Fruit fly (Drosophila melanogaster) whole organism, embryonic: Measurements from ENCODE around the gene Dap160.

Source experiments
- Ada2b ChIP-seq: fragments of 200-800 bp; sonication (Bioruptor generic); IDR thresholded peaks from 2 replicates; pipeline ENCODE4 v1.3.6; 2022; ENCODE audit warnings: missing biosample characterization, missing genetic modification characterization
- CG10267 ChIP-seq: fragments of 200-800 bp; sonication (Bioruptor generic); optimal IDR thresholded peaks from 2 replicates; lab custom pipeline; 2018; ENCODE audit warnings: missing biosample characterization, mild to moderate bottlenecking, missing genetic modification characterization, moderate library complexity
- CG15514 ChIP-seq: fragments of 200-800 bp; sonication (Bioruptor generic); optimal IDR thresholded peaks from 3 replicates; lab custom pipeline; 2017; ENCODE audit warnings: missing biosample characterization, missing genetic modification characterization, mild to moderate bottlenecking, moderate library complexity, missing genetic modification reagents
- CG17802 ChIP-seq: fragments of 200-800 bp; sonication (Bioruptor generic); optimal IDR thresholded peaks from 2 replicates; lab custom pipeline; 2018; ENCODE audit warnings: missing biosample characterization, mild to moderate bottlenecking, missing genetic modification characterization, moderate library complexity
- CG2199 ChIP-seq: fragments of 200-800 bp; sonication (Bioruptor generic); IDR thresholded peaks from 3 replicates; pipeline ENCODE4 v1.3.6; 2022; ENCODE audit warnings: missing biosample characterization, missing genetic modification characterization
- CG30020 ChIP-seq: fragments of 200-800 bp; optimal IDR thresholded peaks from 2 replicates; lab custom pipeline; 2019; ENCODE audit warnings: missing biosample characterization, mild to moderate bottlenecking, missing genetic modification characterization, moderate library complexity
- CG34224 ChIP-seq: fragments of 200-800 bp; sonication (Bioruptor generic); IDR thresholded peaks from 3 replicates; pipeline ENCODE4 v1.3.6; 2022; ENCODE audit warnings: missing biosample characterization, missing genetic modification characterization; ENCODE audit not compliant: partially characterized antibody
- CG34376 ChIP-seq: fragments of 200-800 bp; sonication (Bioruptor generic); optimal IDR thresholded peaks from 2 replicates; lab custom pipeline; 2018; ENCODE audit warnings: missing biosample characterization, mild to moderate bottlenecking, missing genetic modification characterization
- CG3847 ChIP-seq: fragments of 200-800 bp; sonication (Bioruptor generic); IDR thresholded peaks from 2 replicates; pipeline ENCODE4 v1.3.6; 2022; ENCODE audit warnings: missing biosample characterization, missing genetic modification characterization
- CG42726 ChIP-seq: fragments of 200-800 bp; sonication (Bioruptor generic); IDR thresholded peaks from 2 replicates; pipeline ENCODE4 v1.3.6; 2022; ENCODE audit warnings: missing biosample characterization, missing genetic modification characterization; ENCODE audit not compliant: partially characterized antibody
- CG4404 ChIP-seq: fragments of 200-800 bp; sonication (Bioruptor generic); IDR thresholded peaks from 2 replicates; pipeline ENCODE4 v1.3.6; 2022; ENCODE audit warnings: missing biosample characterization, missing genetic modification characterization
- CG6683 ChIP-seq: fragments of 200-800 bp; sonication (Bioruptor generic); optimal IDR thresholded peaks from 2 replicates; lab custom pipeline; 2017; ENCODE audit warnings: missing biosample characterization, mild to moderate bottlenecking, missing genetic modification characterization, missing genetic modification reagents
- CG6689 ChIP-seq: fragments of 200-800 bp; sonication (Bioruptor generic); IDR thresholded peaks from 2 replicates; pipeline ENCODE4 v1.3.6; 2022; ENCODE audit warnings: missing biosample characterization, missing genetic modification characterization
- CG7357 ChIP-seq: fragments of 200-800 bp; sonication (Bioruptor generic); IDR thresholded peaks from 3 replicates; pipeline ENCODE4 v1.3.6; 2022; ENCODE audit warnings: missing biosample characterization, missing genetic modification characterization
- CG9797 ChIP-seq: fragments of 200-800 bp; sonication (Bioruptor generic); optimal IDR thresholded peaks from 3 replicates; lab custom pipeline; 2018; ENCODE audit warnings: missing biosample characterization, mild to moderate bottlenecking, missing genetic modification characterization
- CTCF ChIP-seq: fragments of 200-800 bp; sonication (Bioruptor generic); optimal IDR thresholded peaks from 2 replicates; lab custom pipeline; 2017; ENCODE audit warnings: missing biosample characterization, mild to moderate bottlenecking, missing genetic modification characterization, moderate library complexity
- Dfd ChIP-seq, 2 experiments: fragments of >200 bp; optimal IDR thresholded peaks; 2 replicates each; lab custom pipeline; 2017; ENCODE audit warnings: missing biosample characterization in 2 of 2, missing genetic modification characterization in 2 of 2
- Dip2 ChIP-seq: fragments of 200-800 bp; sonication (Bioruptor generic); IDR thresholded peaks from 2 replicates; pipeline ENCODE4 v1.3.6; 2022; ENCODE audit warnings: missing biosample characterization, missing genetic modification characterization
- Doc3 ChIP-seq: fragments of 200-800 bp; sonication (Bioruptor generic); IDR thresholded peaks from 3 replicates; pipeline ENCODE4 v1.3.6; 2022; ENCODE audit warnings: missing biosample characterization, missing genetic modification characterization; ENCODE audit not compliant: partially characterized antibody
- Dref ChIP-seq: fragments of 200-800 bp; sonication (Bioruptor generic); IDR thresholded peaks from 2 replicates; pipeline ENCODE4 v1.3.6; 2022; ENCODE audit warnings: missing biosample characterization, missing genetic modification characterization
- Drgx ChIP-seq: fragments of 200-800 bp; sonication (Bioruptor generic); IDR thresholded peaks from 2 replicates; pipeline ENCODE4 v1.3.6; 2022; ENCODE audit warnings: missing biosample characterization, missing genetic modification characterization
- E2f2 ChIP-seq: fragments of 200-800 bp; sonication (Bioruptor generic); IDR thresholded peaks from 2 replicates; pipeline ENCODE4 v1.3.6; 2022; ENCODE audit warnings: missing biosample characterization, missing genetic modification characterization
- Eip74EF ChIP-seq, 2 experiments: fragments of 200-800 bp in 1 of 2; fragments of >200 bp in 1 of 2; sonication (Bioruptor generic) in 1 of 2; optimal IDR thresholded peaks; 2 replicates each; lab custom pipeline; 2017 to 2019; ENCODE audit warnings: missing biosample characterization in 2 of 2, missing genetic modification characterization in 2 of 2, mild to moderate bottlenecking in 1 of 2, moderate library complexity in 1 of 2
- Ets97D ChIP-seq: fragments of 200-800 bp; sonication (Bioruptor generic); optimal IDR thresholded peaks from 3 replicates; lab custom pipeline; 2016; ENCODE audit warnings: missing biosample characterization, missing genetic modification characterization
- MBD-R2 ChIP-seq: fragments of 200-800 bp; sonication (Bioruptor generic); IDR thresholded peaks from 2 replicates; pipeline ENCODE4 v1.3.6; 2022; ENCODE audit warnings: missing biosample characterization, missing genetic modification characterization
- NK7.1 ChIP-seq: fragments of 200-800 bp; sonication (Bioruptor generic); optimal IDR thresholded peaks from 3 replicates; lab custom pipeline; 2016; ENCODE audit warnings: missing biosample characterization, missing genetic modification characterization
- Nf-YB ChIP-seq: fragments of 200-800 bp; sonication (Bioruptor generic); optimal IDR thresholded peaks from 3 replicates; lab custom pipeline; 2019; ENCODE audit warnings: missing biosample characterization, mild to moderate bottlenecking, missing genetic modification characterization, moderate library complexity
- Sry-δ ChIP-seq: fragments of 200-800 bp; sonication (Bioruptor generic); optimal IDR thresholded peaks from 2 replicates; lab custom pipeline; 2016; ENCODE audit warnings: missing biosample characterization, missing genetic modification characterization
- exex ChIP-seq: fragments of 200-800 bp; sonication (Bioruptor generic); optimal IDR thresholded peaks from 4 replicates; lab custom pipeline; 2018; ENCODE audit warnings: missing biosample characterization, mild to moderate bottlenecking, missing genetic modification characterization, moderate library complexity
- her ChIP-seq: fragments of 200-800 bp; sonication (Bioruptor generic); optimal IDR thresholded peaks from 2 replicates; lab custom pipeline; 2016; ENCODE audit warnings: missing biosample characterization, missing genetic modification characterization
- ind ChIP-seq: fragments of 200-800 bp; sonication (Bioruptor generic); optimal IDR thresholded peaks from 3 replicates; lab custom pipeline; 2016; ENCODE audit warnings: missing biosample characterization, missing genetic modification characterization
- knrl ChIP-seq: fragments of 200-800 bp; sonication (Bioruptor generic); IDR thresholded peaks from 3 replicates; pipeline ENCODE4 v1.3.6; 2022; ENCODE audit warnings: missing biosample characterization, missing genetic modification characterization; ENCODE audit not compliant: partially characterized antibody
- mirr ChIP-seq: fragments of 200-800 bp; sonication (Bioruptor generic); optimal IDR thresholded peaks from 3 replicates; lab custom pipeline; 2018; ENCODE audit warnings: missing biosample characterization, mild to moderate bottlenecking, missing genetic modification characterization
- nerfin-1 ChIP-seq: fragments of 200-800 bp; sonication (Bioruptor generic); optimal IDR thresholded peaks from 3 replicates; lab custom pipeline; 2019; ENCODE audit warnings: missing biosample characterization, mild to moderate bottlenecking, missing genetic modification characterization, moderate library complexity
- prd ChIP-seq, 3 experiments: fragments of >200 bp in 2 of 3; fragments of 200-800 bp in 1 of 3; sonication (Bioruptor generic) in 1 of 3; optimal IDR thresholded peaks in 2 of 3; IDR thresholded peaks in 1 of 3; 2 replicates in 2 of 3; 3 replicates in 1 of 3; pipeline versions ENCODE4 v1.3.6 to Lab custom; 2017 to 2022; ENCODE audit warnings: missing biosample characterization in 1 of 3, missing genetic modification characterization in 1 of 3
- seq ChIP-seq: fragments of 200-800 bp; sonication (Bioruptor generic); IDR thresholded peaks from 2 replicates; pipeline ENCODE4 v1.3.6; 2022; ENCODE audit warnings: missing biosample characterization, missing genetic modification characterization
- so ChIP-seq: fragments of 200-800 bp; sonication (Bioruptor generic); IDR thresholded peaks from 3 replicates; pipeline ENCODE4 v1.3.6; 2022; ENCODE audit warnings: missing biosample characterization, missing genetic modification characterization
- tna ChIP-seq: fragments of 200-800 bp; sonication (Bioruptor generic); IDR thresholded peaks from 2 replicates; pipeline ENCODE4 v1.3.6; 2022; ENCODE audit warnings: missing biosample characterization, missing genetic modification characterization; ENCODE audit not compliant: partially characterized antibody
- zfh2 ChIP-seq: fragments of 200-800 bp; sonication (Bioruptor generic); optimal IDR thresholded peaks from 2 replicates; lab custom pipeline; 2016; ENCODE audit warnings: missing biosample characterization, missing genetic modification characterization

Gene Dap160

DNA sequence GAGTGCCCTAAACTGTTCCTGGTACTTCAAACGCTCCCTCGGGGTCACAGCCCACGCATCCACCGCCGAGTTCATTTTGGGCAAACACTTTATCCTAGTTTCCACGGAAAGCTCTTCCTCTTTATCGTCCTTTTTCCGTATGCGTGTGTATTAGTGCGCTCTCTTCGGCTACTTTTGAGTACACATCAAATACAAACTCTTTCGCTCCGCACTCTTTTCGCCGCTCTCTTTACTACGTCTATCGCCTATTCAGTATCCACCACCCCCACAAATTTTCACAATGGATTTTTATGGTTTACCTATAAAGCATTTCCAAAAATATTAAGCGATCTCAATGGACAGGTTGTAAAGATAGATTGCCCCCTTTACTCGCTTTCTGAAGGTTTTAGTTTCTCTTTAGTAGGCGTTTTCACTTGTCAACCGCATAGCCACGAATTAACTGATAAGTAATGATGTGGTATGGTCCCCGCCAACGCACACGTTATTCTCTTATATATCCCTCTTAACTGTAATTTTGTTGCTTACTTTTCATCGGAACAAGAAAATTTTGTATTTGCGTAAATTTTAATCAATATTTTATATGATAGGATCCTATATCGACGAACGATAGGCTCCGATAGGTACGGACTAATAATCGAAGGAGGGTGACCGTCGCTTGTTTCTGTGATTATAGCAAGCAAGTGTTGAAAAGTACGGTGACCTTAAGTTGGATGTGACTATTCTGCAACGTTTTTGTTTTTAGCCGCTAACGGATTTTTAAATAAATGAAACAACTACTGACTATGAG, at the start of gene Dap160 (continued):
- TF ChIP-seq CG7357 (GFP tag; lab: Robert Waterston, UW) (peak; percentile 62), Ada2b (GFP tag; lab: Robert Waterston, UW) (no peak), CTCF (GFP tag; lab: Kevin White, UChicago) (no peak), CG4404 (GFP tag; lab: Robert Waterston, UW) (no peak), CG30020 (tag; lab: Kevin White, UChicago) (peak; percentile 10), CG34224 (GFP tag; lab: Robert Waterston, UW) (peak; percentile 79), seq (GFP tag; lab: Robert Waterston, UW) (peak; percentile 29; the same call in 1 of the 2 replicates), her (GFP tag; lab: Kevin White, UChicago) (no peak), CG9797 (GFP tag; lab: Kevin White, UChicago) (peak; percentile 29), MBD-R2 (GFP tag; lab: Robert Waterston, UW) (peak; percentile 29; the same call in 1 of the 2 replicates), Eip74EF (GFP tag; optimal IDR thresholded peaks at IDR 0.05; lab: Kevin White, UChicago) (no peak), Dfd (GFP tag; optimal IDR thresholded peaks at IDR 0.05; lab: Kevin White, UChicago) (no peak), Doc3 (GFP tag; lab: Robert Waterston, UW) (peak; percentile 47; the same call in 1 of the 3 replicates), CG2199 (GFP tag; lab: Robert Waterston, UW) (no peak), Sry-δ (GFP tag; lab: Kevin White, UChicago) (peak; percentile 50), CG34376 (peak; percentile 51), prd (optimal IDR thresholded peaks at IDR 0.05; lab: Kevin White, UChicago) (no peak), prd (GFP tag; IDR thresholded peaks at IDR 0.05; lab: Robert Waterston, UW) (no peak), Ets97D (GFP tag; lab: Kevin White, UChicago) (peak; percentile 29), nerfin-1 (tag; lab: Kevin White, UChicago) (no peak), CG42726 (GFP tag; lab: Robert Waterston, UW) (peak; percentile 84), Drgx (no peak), exex (tag; lab: Kevin White, UChicago) (peak; percentile 39), NK7.1 (no peak), knrl (GFP tag; lab: Robert Waterston, UW) (peak; percentile 68), CG10267 (tag; lab: Kevin White, UChicago) (peak; percentile 89), Nf-YB (GFP tag; lab: Kevin White, UChicago) (no peak), CG3847 (peak; percentile 36), so (GFP tag; lab: Robert Waterston, UW) (no peak), CG17802 (tag; lab: Kevin White, UChicago) (peak; percentile 61), CG6689 (GFP tag; lab: Robert Waterston, UW) (no peak), CG15514 (GFP tag; lab: Kevin White, UChicago) (peak; percentile 82), ind (GFP tag; lab: Kevin White, UChicago) (no peak), mirr (peak; percentile 24), tna (GFP tag; lab: Robert Waterston, UW) (peak; percentile 59; the same call in 1 of the 2 replicates), Dip2 (GFP tag; lab: Robert Waterston, UW) (no peak), zfh2 (GFP tag; lab: Kevin White, UChicago) (peak; percentile 7), CG6683 (GFP tag; lab: Kevin White, UChicago) (no peak), E2f2 (GFP tag; lab: Robert Waterston, UW) (peak; percentile 60), Dref (GFP tag; lab: Robert Waterston, UW) (peak; percentile 82)
